Worm (Caenorhabditis elegans) whole organism, young adult: ENCODE results near the gene daf-42.

Source experiments
- B0336.3 ChIP-seq: fragments of 200-800 bp; sonication (Bioruptor generic); IDR thresholded peaks from 2 replicates; pipeline ENCODE4 v1.3.6; 2022; ENCODE audit warnings: missing genetic modification characterization, missing compliant biosample characterization
- T07F8.4 ChIP-seq: sonication (generic microtip); optimal IDR thresholded peaks from 2 replicates; lab custom pipeline; 2016; ENCODE audit warnings: mild to moderate bottlenecking, missing genetic modification characterization, moderate library complexity, missing compliant biosample characterization
- ceh-79 ChIP-seq: sonication (generic microtip); optimal IDR thresholded peaks from 2 replicates; lab custom pipeline; 2017; ENCODE audit warnings: mild to moderate bottlenecking, missing genetic modification characterization, missing compliant biosample characterization
- efl-1 ChIP-seq: fragments of 150-350 bp; optimal IDR thresholded peaks from 2 replicates; lab custom pipeline; 2014; ENCODE audit warnings: missing biosample characterization, missing genetic modification reagents, missing genetic modification characterization
- egl-18 ChIP-seq: fragments of 200-800 bp; sonication (Bioruptor generic); IDR thresholded peaks from 2 replicates; pipeline ENCODE4 v1.3.6; 2022; ENCODE audit warnings: missing genetic modification reagents, missing genetic modification characterization, missing compliant biosample characterization
- hmg-1.2 ChIP-seq: fragments of 200-800 bp; sonication (Bioruptor generic); IDR thresholded peaks from 2 replicates; pipeline ENCODE4 v1.3.6; 2022; ENCODE audit warnings: missing genetic modification reagents, missing genetic modification characterization, missing compliant biosample characterization
- hrde-1 ChIP-seq: sonication (generic microtip); optimal IDR thresholded peaks from 2 replicates; lab custom pipeline; 2016; ENCODE audit warnings: missing genetic modification characterization, mild to moderate bottlenecking, missing compliant biosample characterization, moderate library complexity, missing genotype, missing genetic modification reagents, borderline replicate concordance
- somi-1 ChIP-seq: fragments of 200-800 bp; sonication (Bioruptor generic); optimal IDR thresholded peaks from 2 replicates; lab custom pipeline; 2018; ENCODE audit warnings: mild to moderate bottlenecking, missing genetic modification characterization, missing compliant biosample characterization
- tlf-1 ChIP-seq: fragments of 200-800 bp; sonication (Bioruptor generic); optimal IDR thresholded peaks from 2 replicates; lab custom pipeline; 2018; ENCODE audit warnings: mild to moderate bottlenecking, missing genetic modification characterization, missing compliant biosample characterization

DNA sequence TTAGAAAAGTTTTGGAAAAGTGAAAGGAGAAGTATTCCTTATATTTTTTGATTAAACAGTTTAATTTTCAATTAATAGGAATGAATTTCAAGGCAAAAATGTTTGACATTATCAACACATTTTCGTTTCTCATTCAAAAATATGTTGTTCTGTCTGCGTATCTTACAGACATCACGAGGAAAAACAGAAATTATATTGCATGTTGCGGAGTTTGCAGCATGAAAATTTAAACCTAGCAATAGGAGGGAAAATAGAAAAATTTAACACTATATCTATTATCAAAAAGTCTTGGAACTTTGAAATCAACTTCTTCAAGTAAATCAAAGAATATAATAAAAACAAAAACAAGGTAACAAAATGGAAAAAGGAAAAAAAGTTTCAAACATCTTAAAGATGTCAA is 55.6 kb downstream of the daf-42 start:
- TF ChIP-seq tlf-1 (GFP tag; lab: Kevin White, UChicago) (no peak), T07F8.4 (tag; lab: Kevin White, UChicago) (no peak), efl-1 (GFP tag; lab: Kevin White, UChicago) (no peak), somi-1 (GFP tag; lab: Kevin White, UChicago) (no peak), B0336.3 (GFP tag; lab: Robert Waterston, UW) (no peak), hmg-1.2 (GFP tag; lab: Robert Waterston, UW) (no peak; the same call in 1 of the 2 replicates), egl-18 (GFP tag; lab: Robert Waterston, UW) (no peak), hrde-1 (no peak), ceh-79 (no peak)
